Worm (Caenorhabditis elegans) whole organism, young adult: ENCODE data around the gene spp-21.

Experiments used
- D2030.7 ChIP-seq: fragments of 200-800 bp; sonication (Bioruptor generic); IDR thresholded peaks from 2 replicates; pipeline ENCODE4 v1.3.6; 2022; ENCODE audit warnings: missing genetic modification reagents, missing genetic modification characterization, missing compliant biosample characterization
- F39B2.1 ChIP-seq: fragments of 200-800 bp; sonication (Bioruptor generic); IDR thresholded peaks from 2 replicates; pipeline ENCODE4 v1.3.6; 2022; ENCODE audit warnings: missing genetic modification reagents, missing genetic modification characterization, missing compliant biosample characterization
- F49E8.2 ChIP-seq: sonication (generic microtip); optimal IDR thresholded peaks from 3 replicates; lab custom pipeline; 2017; ENCODE audit warnings: missing genetic modification characterization, mild to moderate bottlenecking, missing compliant biosample characterization, antibody characterized with exemption, moderate library complexity; ENCODE audit not compliant: insufficient read depth
- F55B11.4 ChIP-seq: sonication (generic microtip); optimal IDR thresholded peaks from 2 replicates; lab custom pipeline; 2016; ENCODE audit warnings: missing compliant biosample characterization, missing genetic modification characterization, borderline replicate concordance; ENCODE audit not compliant: insufficient read depth
- K12H6.12 ChIP-seq: fragments of 200-800 bp; sonication (Bioruptor generic); optimal IDR thresholded peaks from 2 replicates; lab custom pipeline; 2018; ENCODE audit warnings: mild to moderate bottlenecking, missing genetic modification characterization, missing compliant biosample characterization
- Y53G8AR.9 ChIP-seq: fragments of 200-800 bp; sonication (Bioruptor generic); conservative IDR thresholded peaks from 2 replicates; pipeline ENCODE4 v1.3.6; 2022; ENCODE audit warnings: missing genetic modification reagents, missing genetic modification characterization, missing compliant biosample characterization
- attf-5 ChIP-seq: fragments of 200-800 bp; sonication (Bioruptor generic); optimal IDR thresholded peaks from 2 replicates; lab custom pipeline; 2018; ENCODE audit warnings: mild to moderate bottlenecking, missing genetic modification characterization, missing compliant biosample characterization
- ceh-27 ChIP-seq: fragments of 200-800 bp; sonication (Bioruptor generic); optimal IDR thresholded peaks from 2 replicates; lab custom pipeline; 2018; ENCODE audit warnings: mild to moderate bottlenecking, missing genetic modification characterization, moderate library complexity, missing compliant biosample characterization
- die-1 ChIP-seq: sonication (generic microtip); optimal IDR thresholded peaks from 2 replicates; lab custom pipeline; 2016; ENCODE audit warnings: missing genotype, mild to moderate bottlenecking, missing genetic modification characterization, missing compliant biosample characterization
- lsl-1 ChIP-seq: fragments of 200-800 bp; sonication (Bioruptor generic); optimal IDR thresholded peaks from 2 replicates; lab custom pipeline; 2018; ENCODE audit warnings: mild to moderate bottlenecking, missing genetic modification characterization, moderate library complexity, missing compliant biosample characterization
- lsy-27 ChIP-seq: sonication (generic microtip); optimal IDR thresholded peaks from 2 replicates; lab custom pipeline; 2017; ENCODE audit warnings: missing genetic modification characterization, mild to moderate bottlenecking, missing compliant biosample characterization, antibody characterized with exemption, missing genotype, borderline replicate concordance; ENCODE audit not compliant: insufficient read depth

ce11 chrX:11482637-11483036, 7.3 kb upstream of the spp-21 start:
- TF ChIP-seq lsl-1 (GFP tag; lab: Kevin White, UChicago) (no peak), die-1 (tag; lab: Kevin White, UChicago) (no peak), Y53G8AR.9 (GFP tag; lab: Robert Waterston, UW) (no peak), ceh-27 (GFP tag; lab: Kevin White, UChicago) (no peak), attf-5 (GFP tag; lab: Kevin White, UChicago) (no peak), D2030.7 (no peak), F39B2.1 (GFP tag; lab: Robert Waterston, UW) (no peak), F49E8.2 (no peak), K12H6.12 (tag; lab: Kevin White, UChicago) (no peak), F55B11.4 (tag; lab: Kevin White, UChicago) (no peak), lsy-27 (no peak)
